Fruit fly (Drosophila melanogaster): ENCODE results near the gene CG14957.

CG14957 gene

dm6 chr3L:3197464-3197863, 10.1 kb downstream of the CG14957 start, which contains the start of gene CG14966 (continued):
- TF ChIP-seq lbe (GFP tag; optimal IDR thresholded peaks at IDR 0.05) (peak; percentile 17), CG15514 (GFP tag; optimal IDR thresholded peaks at IDR 0.05) (peak; percentile 83), MESR4 (GFP tag; optimal IDR thresholded peaks at IDR 0.05) (peak; percentile 62), CG42726 (GFP tag; IDR thresholded peaks at IDR 0.05; ENCODE audit: partially characterized antibody) (peak; percentile 91), Dbx (GFP tag; IDR thresholded peaks at IDR 0.05) (peak; percentile 57; the same call in 2 of the 3 replicates), Pdp1 (GFP tag; optimal IDR thresholded peaks at IDR 0.05) (peak in 1 of 2 experiments; percentile 47), CG12942 (GFP tag; optimal IDR thresholded peaks at IDR 0.05) (no peak), slp2 (GFP tag; optimal IDR thresholded peaks at IDR 0.05) (no peak), Atf3 (GFP tag; optimal IDR thresholded peaks at IDR 0.05) (no peak), CG17385 (GFP tag; optimal IDR thresholded peaks at IDR 0.05) (no peak), CG30020 (tag; optimal IDR thresholded peaks at IDR 0.05) (peak; percentile 42), CG2199 (GFP tag; IDR thresholded peaks at IDR 0.05) (peak; percentile 22; the same call in 2 of the 3 replicates), CG10267 (tag; optimal IDR thresholded peaks at IDR 0.05) (peak; percentile 68), ranshi (GFP tag; IDR thresholded peaks at IDR 0.05) (no peak), CG14710 (tag; optimal IDR thresholded peaks at IDR 0.05) (peak; percentile 57), CG8281 (tag; optimal IDR thresholded peaks at IDR 0.05) (no peak), CG16815 (GFP tag; optimal IDR thresholded peaks at IDR 0.05) (no peak), CG12219 (GFP tag; optimal IDR thresholded peaks at IDR 0.05) (no peak), Kr (GFP tag; optimal IDR thresholded peaks at IDR 0.05) (no peak), CG17802 (tag; optimal IDR thresholded peaks at IDR 0.05) (no peak), Ravus (GFP tag; IDR thresholded peaks at IDR 0.05) (no peak), en (GFP tag; optimal IDR thresholded peaks at IDR 0.05) (no peak), CTCF (GFP tag; optimal IDR thresholded peaks at IDR 0.05) (peak; percentile 72), Mad (GFP tag; optimal IDR thresholded peaks at IDR 0.05) (peak; percentile 47), Deaf1 (tag; optimal IDR thresholded peaks at IDR 0.05) (peak; percentile 0), her (GFP tag; optimal IDR thresholded peaks at IDR 0.05) (no peak), CG10321 (GFP tag; IDR thresholded peaks at IDR 0.05) (no peak), CG17568 (GFP tag; optimal IDR thresholded peaks at IDR 0.05) (no peak), z (GFP tag; IDR thresholded peaks at IDR 0.05) (no peak), CG31388 (GFP tag; optimal IDR thresholded peaks at IDR 0.05) (no peak), grau (tag; optimal IDR thresholded peaks at IDR 0.05) (peak; percentile 34), tap (tag; optimal IDR thresholded peaks at IDR 0.05) (no peak), CG3726 (GFP tag; IDR thresholded peaks at IDR 0.05) (no peak), btn (GFP tag; optimal IDR thresholded peaks at IDR 0.05) (no peak), luna (GFP tag; optimal IDR thresholded peaks at IDR 0.05) (peak; percentile 43), Eip74EF (GFP tag; optimal IDR thresholded peaks at IDR 0.05) (no peak), gce (GFP tag; IDR thresholded peaks at IDR 0.05) (no peak), CG9609 (GFP tag; optimal IDR thresholded peaks at IDR 0.05) (no peak), hkb (optimal IDR thresholded peaks at IDR 0.05) (no peak), hkb (GFP tag; IDR thresholded peaks at IDR 0.05) (no peak), ssp (GFP tag; IDR thresholded peaks at IDR 0.05) (no peak), jumu (GFP tag; optimal IDR thresholded peaks at IDR 0.05) (peak; percentile 9), kah (GFP tag; optimal IDR thresholded peaks at IDR 0.05) (peak; percentile 15), CG43689 (GFP tag; IDR thresholded peaks at IDR 0.05) (no peak), Stat92E (GFP tag; optimal IDR thresholded peaks at IDR 0.05) (peak in 1 of 3 experiments; percentile 80), crc (GFP tag; optimal IDR thresholded peaks at IDR 0.05) (no peak), bigmax (GFP tag; optimal IDR thresholded peaks at IDR 0.05) (peak; percentile 8), CG3407 (GFP tag; optimal IDR thresholded peaks at IDR 0.05) (no peak), gt (GFP tag; IDR thresholded peaks at IDR 0.05) (no peak), Trl (optimal IDR thresholded peaks at IDR 0.05) (no peak), Trl (GFP tag; optimal IDR thresholded peaks at IDR 0.05) (no peak), vfl (GFP tag; optimal IDR thresholded peaks at IDR 0.05) (peak; percentile 28), Ets97D (GFP tag; optimal IDR thresholded peaks at IDR 0.05) (peak; percentile 67)

Measured in whole organism, embryonic.